Fruit fly (Drosophila melanogaster): ENCODE results near the gene rho-5.

dm6 chr2L:10366525-10366924 is 7.2 kb downstream of the rho-5 start, which contains the start of gene CG5056:
- TF ChIP-seq foxo (GFP tag; optimal IDR thresholded peaks at IDR 0.05) (no peak), Abd-B (GFP tag; optimal IDR thresholded peaks at IDR 0.05) (no peak), usp (GFP tag; optimal IDR thresholded peaks at IDR 0.05) (no peak), woc (GFP tag; optimal IDR thresholded peaks at IDR 0.05) (peak; percentile 64), Mio (GFP tag; optimal IDR thresholded peaks at IDR 0.05) (no peak), CG9705 (GFP tag; optimal IDR thresholded peaks at IDR 0.05) (no peak), Sp1 (GFP tag; optimal IDR thresholded peaks at IDR 0.05) (peak; percentile 30), lola (GFP tag; optimal IDR thresholded peaks at IDR 0.05) (no peak)
